Fruit fly (Drosophila melanogaster): ENCODE results near the gene Pect.
A peak's percentile ranks its signal among the peaks of the same experiment; 100 is the strongest.

Pect gene

DNA sequence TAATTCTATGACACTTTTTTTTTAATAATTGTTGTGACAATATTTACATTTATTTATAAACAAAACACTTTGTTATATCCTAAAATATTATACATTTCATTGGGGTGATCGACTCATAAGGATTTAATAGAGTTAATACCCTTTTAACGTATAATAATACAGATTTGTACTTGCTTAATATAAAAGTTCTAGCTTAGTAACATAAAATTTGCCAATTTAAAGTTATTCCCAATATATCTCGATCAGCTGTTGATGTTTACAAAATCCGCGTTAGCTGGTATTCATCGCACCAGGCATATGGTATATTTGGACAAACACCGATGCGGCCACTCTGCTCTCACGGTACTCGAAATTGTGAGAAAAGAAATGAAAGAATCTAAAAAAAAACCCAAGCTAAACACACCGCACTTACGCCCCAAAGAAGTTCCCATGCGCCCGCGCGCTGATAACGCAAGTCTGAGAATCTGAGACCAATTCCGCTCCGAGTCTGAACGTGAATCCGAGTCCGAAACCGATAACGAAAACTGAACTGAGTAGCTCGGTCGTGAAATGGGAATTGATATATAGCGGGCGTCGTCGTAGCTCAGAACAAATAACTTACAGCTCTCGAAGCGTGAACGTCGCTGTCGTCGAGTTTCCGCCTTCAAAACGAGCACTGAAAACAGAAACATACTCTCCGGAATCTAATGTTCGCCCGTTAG, at the start of gene Pect:
TSS of gene Pect (plus strand) at position 326 of the 701 bp plus-strand sequence.
- peak; percentile 35 for TF ChIP-seq Crg-1 (GFP tag; optimal IDR thresholded peaks at IDR 0.05)
- no peak for TF ChIP-seq CG7045 (GFP tag; optimal IDR thresholded peaks at IDR 0.05)
- no peak for TF ChIP-seq Clk (GFP tag; optimal IDR thresholded peaks at IDR 0.05)
- TF ChIP-seq CG1620 (GFP tag; optimal IDR thresholded peaks at IDR 0.05): peak; percentile 37
- TF ChIP-seq cnc (optimal IDR thresholded peaks at IDR 0.05): no peak
- TF ChIP-seq kay (GFP tag; ENCODE audit: borderline replicate concordance): no peak
- peak; percentile 93 for TF ChIP-seq Mnt (GFP tag; optimal IDR thresholded peaks at IDR 0.05)
- no peak for TF ChIP-seq pad (GFP tag; optimal IDR thresholded peaks at IDR 0.05)
- TF ChIP-seq Hr96 (GFP tag; optimal IDR thresholded peaks at IDR 0.05): no peak
- TF ChIP-seq tj (GFP tag; optimal IDR thresholded peaks at IDR 0.05): peak; percentile 44
- TF ChIP-seq CG12768 (GFP tag; optimal IDR thresholded peaks at IDR 0.05): peak; percentile 43
- TF ChIP-seq cic (GFP tag; optimal IDR thresholded peaks at IDR 0.05): peak; percentile 93
- peak; percentile 81 for TF ChIP-seq CG7101 (tag; optimal IDR thresholded peaks at IDR 0.05)
- no peak for TF ChIP-seq CG5204 (GFP tag; optimal IDR thresholded peaks at IDR 0.05)
- TF ChIP-seq CG14711 (tag; optimal IDR thresholded peaks at IDR 0.05): no peak
- TF ChIP-seq toe (GFP tag; optimal IDR thresholded peaks at IDR 0.05): no peak
- no peak for TF ChIP-seq ovo (GFP tag; optimal IDR thresholded peaks at IDR 0.05)
- peak; percentile 37 for TF ChIP-seq CG11617 (GFP tag; optimal IDR thresholded peaks at IDR 0.05)
- TF ChIP-seq CG33017 (tag; optimal IDR thresholded peaks at IDR 0.05): peak; percentile 74
- TF ChIP-seq bab1 (GFP tag; optimal IDR thresholded peaks at IDR 0.05): peak; percentile 12

DNA sequence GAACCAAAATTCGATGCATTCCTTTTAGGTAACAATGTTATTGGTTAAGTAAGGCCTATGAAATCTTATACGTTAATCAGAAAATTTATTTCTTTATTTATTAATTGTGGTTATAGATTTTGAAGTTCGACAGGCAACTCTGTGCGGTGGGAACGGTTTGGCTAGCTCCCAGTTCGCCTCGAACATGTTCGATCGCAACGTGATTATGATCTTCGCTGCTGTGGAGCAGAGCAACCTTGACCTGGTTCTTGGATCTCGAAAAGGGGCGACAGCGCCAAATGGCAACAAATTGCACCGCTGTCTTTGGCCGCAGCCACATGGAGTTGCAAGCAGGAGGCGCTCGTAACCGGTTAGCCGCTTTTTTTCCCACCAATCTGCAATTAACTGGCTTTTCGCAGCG, 49.2 kb upstream of the Pect start:
- no peak for TF ChIP-seq pad (GFP tag; optimal IDR thresholded peaks at IDR 0.05)

DNA sequence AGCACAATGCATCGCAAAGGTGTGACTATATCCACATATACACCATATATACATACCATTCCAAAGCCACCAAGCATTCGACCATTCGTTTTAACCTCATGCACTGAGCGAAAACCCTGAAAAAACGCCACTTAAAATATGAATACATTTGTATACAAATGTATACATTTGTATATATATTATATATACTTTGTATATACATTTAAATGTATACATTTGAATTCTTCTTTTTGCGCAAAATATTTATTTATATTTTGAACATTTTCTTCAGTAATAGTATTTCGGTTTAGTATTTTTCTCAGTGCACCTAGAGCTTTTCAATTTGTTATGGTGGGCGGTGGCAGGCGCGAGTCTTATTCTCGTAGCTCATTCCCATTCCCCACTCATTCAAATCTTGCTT, 47.2 kb upstream of the Pect start:
- TF ChIP-seq tj (GFP tag; optimal IDR thresholded peaks at IDR 0.05): peak; percentile 20
- peak; percentile 57 for TF ChIP-seq CG12768 (GFP tag; optimal IDR thresholded peaks at IDR 0.05)
- peak; percentile 77 for TF ChIP-seq CG7045 (GFP tag; optimal IDR thresholded peaks at IDR 0.05)
- TF ChIP-seq bab1 (GFP tag; optimal IDR thresholded peaks at IDR 0.05): no peak
- TF ChIP-seq cnc (optimal IDR thresholded peaks at IDR 0.05): no peak
- TF ChIP-seq Mnt (GFP tag; optimal IDR thresholded peaks at IDR 0.05): no peak
- peak; percentile 87 for TF ChIP-seq CG33017 (tag; optimal IDR thresholded peaks at IDR 0.05)
- TF ChIP-seq Hr96 (GFP tag; optimal IDR thresholded peaks at IDR 0.05): no peak
- TF ChIP-seq Crg-1 (GFP tag; optimal IDR thresholded peaks at IDR 0.05): no peak
- TF ChIP-seq kay (GFP tag; ENCODE audit: borderline replicate concordance): peak; percentile 71
- TF ChIP-seq cic (GFP tag; optimal IDR thresholded peaks at IDR 0.05): peak; percentile 11
- peak; percentile 11 for TF ChIP-seq pad (GFP tag; optimal IDR thresholded peaks at IDR 0.05)
- TF ChIP-seq CG1620 (GFP tag; optimal IDR thresholded peaks at IDR 0.05): no peak
- TF ChIP-seq CG7101 (tag; optimal IDR thresholded peaks at IDR 0.05): peak; percentile 63
- TF ChIP-seq Clk (GFP tag; optimal IDR thresholded peaks at IDR 0.05): peak; percentile 18
- peak; percentile 49 for TF ChIP-seq CG11617 (GFP tag; optimal IDR thresholded peaks at IDR 0.05)
- peak; percentile 56 for TF ChIP-seq CG14711 (tag; optimal IDR thresholded peaks at IDR 0.05)
- no peak for TF ChIP-seq toe (GFP tag; optimal IDR thresholded peaks at IDR 0.05)

dm6 chr2L:13157903-13158302, 45.7 kb upstream of the Pect start:
- no peak for TF ChIP-seq Clk (GFP tag; optimal IDR thresholded peaks at IDR 0.05)
- TF ChIP-seq bab1 (GFP tag; optimal IDR thresholded peaks at IDR 0.05): peak; percentile 60
- TF ChIP-seq CG5204 (GFP tag; optimal IDR thresholded peaks at IDR 0.05): no peak
- peak; percentile 4 for TF ChIP-seq CG12768 (GFP tag; optimal IDR thresholded peaks at IDR 0.05)
- peak; percentile 32 for TF ChIP-seq CG11617 (GFP tag; optimal IDR thresholded peaks at IDR 0.05)
- peak; percentile 19 for TF ChIP-seq CG7101 (tag; optimal IDR thresholded peaks at IDR 0.05)
- peak; percentile 33 for TF ChIP-seq toe (GFP tag; optimal IDR thresholded peaks at IDR 0.05)
- TF ChIP-seq CG33017 (tag; optimal IDR thresholded peaks at IDR 0.05): no peak
- no peak for TF ChIP-seq Crg-1 (GFP tag; optimal IDR thresholded peaks at IDR 0.05)

- TF ChIP-seq Clk (GFP tag; optimal IDR thresholded peaks at IDR 0.05): no peak
- no peak for TF ChIP-seq CG7101 (tag; optimal IDR thresholded peaks at IDR 0.05)
- no peak for TF ChIP-seq cnc (optimal IDR thresholded peaks at IDR 0.05)
- no peak for TF ChIP-seq CG33017 (tag; optimal IDR thresholded peaks at IDR 0.05)
- TF ChIP-seq CG5204 (GFP tag; optimal IDR thresholded peaks at IDR 0.05): no peak
- no peak for TF ChIP-seq pad (GFP tag; optimal IDR thresholded peaks at IDR 0.05)
- TF ChIP-seq toe (GFP tag; optimal IDR thresholded peaks at IDR 0.05): no peak
- no peak for TF ChIP-seq CG11617 (GFP tag; optimal IDR thresholded peaks at IDR 0.05)
- no peak for TF ChIP-seq CG7045 (GFP tag; optimal IDR thresholded peaks at IDR 0.05)
- TF ChIP-seq Hr96 (GFP tag; optimal IDR thresholded peaks at IDR 0.05): no peak
- TF ChIP-seq Crg-1 (GFP tag; optimal IDR thresholded peaks at IDR 0.05): no peak
- no peak for TF ChIP-seq CG14711 (tag; optimal IDR thresholded peaks at IDR 0.05)
- TF ChIP-seq CG1620 (GFP tag; optimal IDR thresholded peaks at IDR 0.05): no peak
- TF ChIP-seq tj (GFP tag; optimal IDR thresholded peaks at IDR 0.05): no peak
- TF ChIP-seq Mnt (GFP tag; optimal IDR thresholded peaks at IDR 0.05): no peak
- no peak for TF ChIP-seq kay (GFP tag; ENCODE audit: borderline replicate concordance)
- no peak for TF ChIP-seq bab1 (GFP tag; optimal IDR thresholded peaks at IDR 0.05)
- no peak for TF ChIP-seq cic (GFP tag; optimal IDR thresholded peaks at IDR 0.05)
- TF ChIP-seq CG12768 (GFP tag; optimal IDR thresholded peaks at IDR 0.05): no peak
Measured at dm6 chr2L:13158510-13158909, 45.1 kb upstream of the Pect start, which contains the start of gene Pk34A. Gene Pk34A, plus strand, starts transcription at chr2L:13158810.

DNA sequence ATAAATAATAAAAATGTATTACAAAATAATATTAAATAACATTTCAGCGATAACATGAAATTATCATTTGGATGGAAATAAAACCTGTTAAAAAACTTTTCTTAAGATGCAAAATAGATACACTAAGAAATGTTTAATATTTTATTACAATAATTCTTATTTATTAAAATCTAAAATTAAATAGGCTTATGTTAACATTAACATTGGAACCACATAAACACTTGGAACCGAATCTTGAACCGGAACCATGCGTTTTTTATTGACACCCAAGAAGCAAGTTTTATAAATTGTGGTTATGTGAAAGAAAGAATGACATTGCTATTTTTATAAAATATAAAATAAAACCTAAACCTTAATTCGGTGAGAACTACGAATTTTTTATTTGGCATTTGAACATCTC, 43.3 kb upstream of the Pect start, which contains the start of gene kmg:
TSS of gene kmg (plus strand) at position 301 of the 400 bp plus-strand sequence.
- no peak for TF ChIP-seq bab1 (GFP tag; optimal IDR thresholded peaks at IDR 0.05)

All from whole organism, adult.